Fruit fly (Drosophila melanogaster) S2 (cell line): ENCODE data around the gene InR.

Experiments
- CG8478 ChIP-seq: fragments of >200 bp; optimal IDR thresholded peaks from 2 replicates; lab custom pipeline; 2018
- CTCF ChIP-seq, 2 experiments: fragments of >200 bp; optimal IDR thresholded peaks; 2 replicates each; lab custom pipeline; 2018

- TF ChIP-seq CTCF (optimal IDR thresholded peaks at IDR 0.05; lab: Kevin White, UChicago) (no peak), CG8478 (lab: Kevin White, UChicago) (no peak)
Observed at dm6 chr3R:21649823-21650499, 30.8 kb upstream of the InR start.
